Fruit fly (Drosophila melanogaster): ENCODE results near the gene Nprl2.

The Nprl2 gene

DNA sequence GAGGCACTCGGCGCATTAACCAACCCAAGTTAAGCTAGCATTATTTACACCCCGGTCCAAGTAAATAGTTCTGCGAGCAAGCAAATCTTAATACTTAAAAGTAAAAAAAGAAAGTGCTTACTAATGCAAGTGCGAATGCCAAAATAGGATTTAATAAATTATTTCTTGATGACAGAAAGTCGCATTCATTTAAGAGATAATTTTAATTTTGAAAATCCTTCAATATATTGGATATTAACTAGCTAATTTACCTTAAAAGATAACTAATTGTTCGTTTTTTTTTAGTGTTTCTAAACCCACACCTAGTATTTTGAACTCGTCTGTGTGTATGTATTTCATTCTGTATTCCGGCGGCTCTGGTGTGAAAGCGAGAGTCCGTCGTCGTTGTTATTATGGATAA is 29.4 kb downstream of the Nprl2 start (continued):
- no peak for TF ChIP-seq CG7357 (GFP tag; IDR thresholded peaks at IDR 0.05)
- no peak for TF ChIP-seq Atf3 (GFP tag; optimal IDR thresholded peaks at IDR 0.05)
- no peak for TF ChIP-seq p53 (GFP tag; optimal IDR thresholded peaks at IDR 0.05)
- peak; percentile 74 for TF ChIP-seq CG17361 (GFP tag; IDR thresholded peaks at IDR 0.05)
- TF ChIP-seq Nf-YC (tag; optimal IDR thresholded peaks at IDR 0.05), result peak; percentile 14
- peak; percentile 68 for TF ChIP-seq CG7556 (GFP tag; optimal IDR thresholded peaks at IDR 0.05)
- no peak for TF ChIP-seq Sry-δ (GFP tag; optimal IDR thresholded peaks at IDR 0.05)
- no peak for TF ChIP-seq CG10543 (GFP tag; optimal IDR thresholded peaks at IDR 0.05)
- peak; percentile 1 for TF ChIP-seq CG18619 (GFP tag; optimal IDR thresholded peaks at IDR 0.05)
- no peak for TF ChIP-seq Dad (GFP tag; optimal IDR thresholded peaks at IDR 0.05)
- TF ChIP-seq CG15269 (tag; optimal IDR thresholded peaks at IDR 0.05), result peak; percentile 75
- no peak for TF ChIP-seq ems (GFP tag; optimal IDR thresholded peaks at IDR 0.05)
- TF ChIP-seq CG6813 (GFP tag; optimal IDR thresholded peaks at IDR 0.05), result no peak
- TF ChIP-seq CG6254 (GFP tag; optimal IDR thresholded peaks at IDR 0.05), result peak; percentile 3
- no peak for TF ChIP-seq luna (GFP tag; optimal IDR thresholded peaks at IDR 0.05)
- TF ChIP-seq br (optimal IDR thresholded peaks at IDR 0.05), result no peak
- TF ChIP-seq zfh1 (GFP tag; IDR thresholded peaks at IDR 0.05), result no peak
- no peak for TF ChIP-seq tup (GFP tag; optimal IDR thresholded peaks at IDR 0.05)
- TF ChIP-seq HmgZ (tag; optimal IDR thresholded peaks at IDR 0.05), result no peak
- TF ChIP-seq CG17385 (GFP tag; optimal IDR thresholded peaks at IDR 0.05), result peak; percentile 50
- TF ChIP-seq E2f1 (GFP tag; IDR thresholded peaks at IDR 0.05), result no peak
- TF ChIP-seq tin (GFP tag; optimal IDR thresholded peaks at IDR 0.05), result no peak
- TF ChIP-seq ranshi (GFP tag; IDR thresholded peaks at IDR 0.05), result 0 out of 2 replicates have a peak, but pooled peaks have one; percentile 10
- TF ChIP-seq CG6689 (GFP tag; IDR thresholded peaks at IDR 0.05), result peak; percentile 49; the same call in 1 of the 2 replicates
- TF ChIP-seq stwl (tag; optimal IDR thresholded peaks at IDR 0.05), result no peak
- TF ChIP-seq CG10147 (GFP tag; optimal IDR thresholded peaks at IDR 0.05), result peak; percentile 56
- no peak for TF ChIP-seq Jarid2 (GFP tag; optimal IDR thresholded peaks at IDR 0.05)
- TF ChIP-seq prd (optimal IDR thresholded peaks at IDR 0.05), result no peak
- peak; percentile 42; the same call in 2 of the 3 replicates for TF ChIP-seq prd (GFP tag; IDR thresholded peaks at IDR 0.05)
- TF ChIP-seq gem (tag; optimal IDR thresholded peaks at IDR 0.05), result peak; percentile 77
- peak; percentile 21 for TF ChIP-seq tap (tag; optimal IDR thresholded peaks at IDR 0.05)
- no peak for TF ChIP-seq grn (GFP tag; optimal IDR thresholded peaks at IDR 0.05)
- TF ChIP-seq CG1024 (GFP tag; IDR thresholded peaks at IDR 0.05), result no peak
- no peak for TF ChIP-seq CG7372 (GFP tag; IDR thresholded peaks at IDR 0.05)
- TF ChIP-seq caup (GFP tag; optimal IDR thresholded peaks at IDR 0.05; ENCODE audit: severe bottlenecking), result peak; percentile 12
- TF ChIP-seq Opbp (GFP tag; IDR thresholded peaks at IDR 0.05; ENCODE audit: partially characterized antibody), result no peak
- no peak for TF ChIP-seq CG14050 (GFP tag; IDR thresholded peaks at IDR 0.05)
- peak; percentile 75 for TF ChIP-seq phol (tag; optimal IDR thresholded peaks at IDR 0.05)
- TF ChIP-seq D (optimal IDR thresholded peaks at IDR 0.05), result no peak
- TF ChIP-seq D (GFP tag; optimal IDR thresholded peaks at IDR 0.05), result peak; percentile 57
- peak; percentile 44 for TF ChIP-seq Ssrp (tag; optimal IDR thresholded peaks at IDR 0.05)
- peak; percentile 39 for TF ChIP-seq salm (tag; optimal IDR thresholded peaks at IDR 0.05)
- no peak for TF ChIP-seq CG10959 (GFP tag; IDR thresholded peaks at IDR 0.05)
- TF ChIP-seq schlank (tag; optimal IDR thresholded peaks at IDR 0.05), result no peak
- peak; percentile 50 for TF ChIP-seq CG18262 (tag; optimal IDR thresholded peaks at IDR 0.05)
- TF ChIP-seq CG7928 (GFP tag; optimal IDR thresholded peaks at IDR 0.05), result no peak
- TF ChIP-seq CG11093 (GFP tag; IDR thresholded peaks at IDR 0.05), result no peak
- peak; percentile 7 for TF ChIP-seq Bteb2 (GFP tag; optimal IDR thresholded peaks at IDR 0.05)
- TF ChIP-seq Med (GFP tag), result no peak
- TF ChIP-seq CG42726 (GFP tag; IDR thresholded peaks at IDR 0.05; ENCODE audit: partially characterized antibody), result no peak
- peak in 1 of 2 experiments; percentile 69 for TF ChIP-seq eve (GFP tag; optimal IDR thresholded peaks at IDR 0.05)
- TF ChIP-seq Nf-YA (GFP tag; IDR thresholded peaks at IDR 0.05), result no peak
